Worm (Caenorhabditis elegans) whole organism, late embryonic: ENCODE results near the gene ZK899.6.
"Not testable (repeated sequence)": the region's sequence is repeated elsewhere in the genome, so short reads cannot be mapped to it uniquely, and the experiment has no call there.

ENCODE experiments used
- C08G9.2 ChIP-seq: sonication (generic microtip); optimal IDR thresholded peaks from 2 replicates; lab custom pipeline; 2016; ENCODE audit warnings: mild to moderate bottlenecking, missing genetic modification characterization, moderate library complexity, missing compliant biosample characterization
- C38D4.7 ChIP-seq: fragments of 200-800 bp; sonication (Bioruptor generic); optimal IDR thresholded peaks from 2 replicates; lab custom pipeline; 2018; ENCODE audit warnings: mild to moderate bottlenecking, missing genetic modification characterization, moderate library complexity, missing compliant biosample characterization
- K02D7.2 ChIP-seq: sonication (generic microtip); optimal IDR thresholded peaks from 2 replicates; lab custom pipeline; 2017; ENCODE audit warnings: mild to moderate bottlenecking, missing genetic modification characterization, missing compliant biosample characterization
- T23F11.4 ChIP-seq: fragments of 200-800 bp; sonication (Bioruptor generic); optimal IDR thresholded peaks from 2 replicates; lab custom pipeline; 2018; ENCODE audit warnings: mild to moderate bottlenecking, missing genetic modification characterization, missing compliant biosample characterization
- Y22D7AL.16 ChIP-seq: sonication (generic microtip); optimal IDR thresholded peaks from 2 replicates; lab custom pipeline; 2016; ENCODE audit warnings: missing genetic modification characterization, missing compliant biosample characterization
- ahr-1 ChIP-seq: sonication (generic microtip); optimal IDR thresholded peaks from 2 replicates; lab custom pipeline; 2016; ENCODE audit warnings: missing genetic modification characterization, missing compliant biosample characterization
- ama-1 ChIP-seq: fragments of 150-350 bp; optimal IDR thresholded peaks from 2 replicates; lab custom pipeline; 2014
- ceh-14 ChIP-seq: sonication (generic microtip); optimal IDR thresholded peaks from 2 replicates; lab custom pipeline; 2016; ENCODE audit warnings: missing genotype, missing genetic modification characterization, missing compliant biosample characterization
- ceh-18 ChIP-seq: sonication (generic microtip); optimal IDR thresholded peaks from 2 replicates; lab custom pipeline; 2016; ENCODE audit warnings: missing genetic modification characterization, missing compliant biosample characterization
- ceh-19 ChIP-seq: fragments of 200-800 bp; sonication (Bioruptor generic); optimal IDR thresholded peaks from 2 replicates; lab custom pipeline; 2018; ENCODE audit warnings: mild to moderate bottlenecking, missing genetic modification characterization, missing compliant biosample characterization
- ceh-2 ChIP-seq: sonication (generic microtip); optimal IDR thresholded peaks from 2 replicates; lab custom pipeline; 2016; ENCODE audit warnings: missing genotype, missing genetic modification characterization, missing compliant biosample characterization
- ceh-22 ChIP-seq: sonication (generic microtip); optimal IDR thresholded peaks from 2 replicates; lab custom pipeline; 2017; ENCODE audit warnings: missing biosample characterization, missing genetic modification characterization
- ceh-24 ChIP-seq: sonication (generic microtip); optimal IDR thresholded peaks from 2 replicates; lab custom pipeline; 2016; ENCODE audit warnings: mild to moderate bottlenecking, missing genetic modification characterization, missing compliant biosample characterization
- ceh-30 ChIP-seq: fragments of 150-350 bp; optimal IDR thresholded peaks from 2 replicates; lab custom pipeline; 2014; ENCODE audit warnings: missing biosample characterization, missing genetic modification characterization
- ceh-34 ChIP-seq: sonication (generic microtip); optimal IDR thresholded peaks from 2 replicates; lab custom pipeline; 2016; ENCODE audit warnings: mild to moderate bottlenecking, missing genetic modification characterization, missing compliant biosample characterization
- ceh-45 ChIP-seq: fragments of 200-800 bp; sonication (Bioruptor generic); IDR thresholded peaks from 2 replicates; pipeline ENCODE4 v1.3.6; 2022; ENCODE audit warnings: missing genetic modification reagents, missing genetic modification characterization, missing compliant biosample characterization
- ceh-6 ChIP-seq: fragments of 200-800 bp; sonication (Bioruptor generic); optimal IDR thresholded peaks from 2 replicates; lab custom pipeline; 2018; ENCODE audit warnings: mild to moderate bottlenecking, missing genetic modification characterization, missing compliant biosample characterization
- che-1 ChIP-seq: sonication (generic microtip); optimal IDR thresholded peaks from 2 replicates; lab custom pipeline; 2016; ENCODE audit warnings: mild to moderate bottlenecking, missing genetic modification characterization, missing compliant biosample characterization
- dmd-4 ChIP-seq: sonication (generic microtip); optimal IDR thresholded peaks from 2 replicates; lab custom pipeline; 2016; ENCODE audit warnings: borderline replicate concordance, missing genetic modification characterization, missing compliant biosample characterization
- elt-4 ChIP-seq: sonication (generic microtip); optimal IDR thresholded peaks from 2 replicates; lab custom pipeline; 2016; ENCODE audit warnings: missing genetic modification characterization, missing compliant biosample characterization
- fax-1 ChIP-seq: sonication (generic microtip); optimal IDR thresholded peaks from 2 replicates; lab custom pipeline; 2016; ENCODE audit warnings: missing genotype, missing genetic modification characterization, missing compliant biosample characterization
- fkh-10 ChIP-seq: fragments of 150-350 bp; optimal IDR thresholded peaks from 2 replicates; lab custom pipeline; 2014; ENCODE audit warnings: missing biosample characterization, missing genetic modification reagents, missing genetic modification characterization
- gmeb-2 ChIP-seq: sonication (generic microtip); optimal IDR thresholded peaks from 2 replicates; lab custom pipeline; 2016; ENCODE audit warnings: missing genetic modification characterization, inconsistent platforms, missing compliant biosample characterization
- hlh-13 ChIP-seq: fragments of 200-800 bp; sonication (Bioruptor generic); optimal IDR thresholded peaks from 2 replicates; lab custom pipeline; 2018; ENCODE audit warnings: mild to moderate bottlenecking, missing genetic modification characterization, missing compliant biosample characterization
- hlh-15 ChIP-seq: sonication (generic microtip); optimal IDR thresholded peaks from 2 replicates; lab custom pipeline; 2016; ENCODE audit warnings: missing genetic modification characterization, missing compliant biosample characterization
- hlh-30 ChIP-seq: sonication (generic microtip); optimal IDR thresholded peaks from 2 replicates; lab custom pipeline; 2017; ENCODE audit warnings: antibody characterized with exemption, missing genetic modification characterization, missing compliant biosample characterization; ENCODE audit not compliant: insufficient read depth
- lim-6 ChIP-seq: sonication (generic microtip); optimal IDR thresholded peaks from 2 replicates; lab custom pipeline; 2016; ENCODE audit warnings: missing genetic modification characterization, missing compliant biosample characterization
- lin-11 ChIP-seq: fragments of 200-800 bp; sonication (Bioruptor generic); optimal IDR thresholded peaks from 2 replicates; lab custom pipeline; 2018; ENCODE audit warnings: mild to moderate bottlenecking, missing genetic modification characterization, missing compliant biosample characterization
- madf-2 ChIP-seq: sonication (generic microtip); optimal IDR thresholded peaks from 2 replicates; lab custom pipeline; 2017; ENCODE audit warnings: missing genetic modification characterization, missing compliant biosample characterization
- mec-3 ChIP-seq: sonication (generic microtip); optimal IDR thresholded peaks from 2 replicates; lab custom pipeline; 2016; ENCODE audit warnings: borderline replicate concordance, missing genetic modification characterization, missing compliant biosample characterization
- nhr-232 ChIP-seq: sonication (generic microtip); optimal IDR thresholded peaks from 2 replicates; lab custom pipeline; 2016; ENCODE audit warnings: missing genetic modification characterization, missing compliant biosample characterization
- npax-4 ChIP-seq: sonication (generic microtip); optimal IDR thresholded peaks from 2 replicates; lab custom pipeline; 2016; ENCODE audit warnings: missing genetic modification characterization, missing compliant biosample characterization
- pat-9 ChIP-seq: fragments of 200-800 bp; sonication (Bioruptor generic); optimal IDR thresholded peaks from 2 replicates; lab custom pipeline; 2018; ENCODE audit warnings: mild to moderate bottlenecking, missing genetic modification characterization, moderate library complexity, missing compliant biosample characterization
- pax-1 ChIP-seq: fragments of 150-350 bp; optimal IDR thresholded peaks from 2 replicates; lab custom pipeline; 2014; ENCODE audit warnings: missing biosample characterization, missing genetic modification characterization
- pha-4 ChIP-seq: fragments of 150-350 bp; optimal IDR thresholded peaks from 2 replicates; lab custom pipeline; 2018; ENCODE audit warnings: missing biosample characterization, missing genetic modification reagents, missing genetic modification characterization
- pqm-1 ChIP-seq: sonication (generic microtip); optimal IDR thresholded peaks from 2 replicates; lab custom pipeline; 2016; ENCODE audit warnings: missing genetic modification characterization, missing compliant biosample characterization
- pros-1 ChIP-seq: fragments of 150-350 bp; optimal IDR thresholded peaks from 2 replicates; lab custom pipeline; 2014; ENCODE audit warnings: missing biosample characterization, missing genetic modification reagents, missing genetic modification characterization
- rnt-1 ChIP-seq: sonication (generic microtip); optimal IDR thresholded peaks from 2 replicates; lab custom pipeline; 2016; ENCODE audit warnings: missing genetic modification characterization, missing compliant biosample characterization
- sox-2 ChIP-seq: fragments of 200-800 bp; sonication (Bioruptor generic); IDR thresholded peaks from 2 replicates; pipeline ENCODE4 v1.3.6; 2022; ENCODE audit warnings: missing genetic modification reagents, missing genetic modification characterization, missing compliant biosample characterization
- syd-9 ChIP-seq: sonication (generic microtip); optimal IDR thresholded peaks from 2 replicates; lab custom pipeline; 2016; ENCODE audit warnings: mild to moderate bottlenecking, missing genetic modification characterization, moderate library complexity, missing compliant biosample characterization
- tbx-2 ChIP-seq: sonication (generic microtip); optimal IDR thresholded peaks from 2 replicates; lab custom pipeline; 2016; ENCODE audit warnings: missing genetic modification characterization, missing compliant biosample characterization
- ttx-3 ChIP-seq: sonication (generic microtip); optimal IDR thresholded peaks from 2 replicates; lab custom pipeline; 2016; ENCODE audit warnings: missing genetic modification reagents, missing genetic modification characterization, missing compliant biosample characterization
- unc-3 ChIP-seq, 2 experiments: fragments of 200-800 bp in 1 of 2; sonication (Bioruptor generic) in 1 of 2; sonication (generic microtip) in 1 of 2; conservative IDR thresholded peaks in 1 of 2; optimal IDR thresholded peaks in 1 of 2; 2 replicates each; pipeline versions ENCODE4 v1.3.6 to Lab custom; 2016 to 2022; ENCODE audit warnings: missing compliant biosample characterization in 2 of 2, missing genetic modification characterization in 2 of 2, missing genetic modification reagents in 1 of 2
- unc-42 ChIP-seq: sonication (generic microtip); optimal IDR thresholded peaks from 2 replicates; lab custom pipeline; 2016; ENCODE audit warnings: missing genotype, missing genetic modification characterization, missing compliant biosample characterization
- unc-55 ChIP-seq: sonication (generic microtip); optimal IDR thresholded peaks from 2 replicates; lab custom pipeline; 2017; ENCODE audit warnings: missing biosample characterization, missing genetic modification reagents, missing genetic modification characterization
- unc-86 ChIP-seq: sonication (generic microtip); optimal IDR thresholded peaks from 2 replicates; lab custom pipeline; 2016; ENCODE audit warnings: missing genetic modification characterization, missing compliant biosample characterization
- zip-5 ChIP-seq: sonication (generic microtip); optimal IDR thresholded peaks from 2 replicates; lab custom pipeline; 2016; ENCODE audit warnings: missing genetic modification characterization, missing compliant biosample characterization

ZK899.6 gene

ce11 chrX:9458142-9458541, 5.0 kb upstream of the ZK899.6 start, which contains the start of gene tba-8:
TSS of gene tba-8 (minus strand) at chrX:9458348.
- TF ChIP-seq lin-11 (no peak), npax-4 (tag; lab: Kevin White, UChicago) (no peak), hlh-15 (tag; lab: Kevin White, UChicago) (no peak), T23F11.4 (no peak), pha-4 (tag; lab: Kevin White, UChicago) (no peak), ceh-30 (tag; lab: Kevin White, UChicago) (no peak), ceh-14 (no peak), hlh-30 (tag; lab: Kevin White, UChicago) (no peak), unc-55 (GFP tag; lab: Kevin White, UChicago) (no peak), ttx-3 (tag; lab: Kevin White, UChicago) (no peak), ceh-18 (tag; lab: Kevin White, UChicago) (no peak), unc-86 (tag; lab: Kevin White, UChicago) (no peak), dmd-4 (no peak), madf-2 (tag; lab: Kevin White, UChicago) (no peak), pros-1 (tag; lab: Kevin White, UChicago) (no peak), K02D7.2 (tag; lab: Kevin White, UChicago) (no peak), ceh-19 (no peak), che-1 (tag; lab: Kevin White, UChicago) (no peak), pqm-1 (tag; lab: Kevin White, UChicago) (no peak)

ce11 chrX:9460834-9461233, 2.3 kb upstream of the ZK899.6 start, which contains the start of gene ZK899.5:
TSS of gene ZK899.5 (minus strand) at chrX:9460934.
- not testable (repeated sequence) for TF ChIP-seq lin-11; ceh-19; syd-9 (tag; lab: Kevin White, UChicago)

ce11 chrX:9465722-9466132, 2.6 kb downstream of the ZK899.6 start:
- TF ChIP-seq sox-2 (GFP tag; lab: Robert Waterston, UW) (0 out of 2 replicates have a peak, but pooled peaks have one; percentile 14), ama-1 (lab: Kevin White, UChicago) (no peak), hlh-15 (tag; lab: Kevin White, UChicago) (no peak), lim-6 (tag; lab: Kevin White, UChicago) (no peak), hlh-13 (GFP tag; lab: Kevin White, UChicago) (no peak), unc-42 (tag; lab: Kevin White, UChicago) (peak; percentile 96), nhr-232 (tag; lab: Kevin White, UChicago) (no peak), Y22D7AL.16 (no peak), pax-1 (tag; lab: Kevin White, UChicago) (peak; percentile 92), C08G9.2 (tag; lab: Kevin White, UChicago) (peak; percentile 70), C38D4.7 (GFP tag; lab: Kevin White, UChicago) (no peak), unc-3 (GFP tag; conservative IDR thresholded peaks at IDR 0.05; lab: Robert Waterston, UW) (no peak), unc-3 (tag; optimal IDR thresholded peaks at IDR 0.05; lab: Kevin White, UChicago) (no peak), ceh-24 (no peak), zip-5 (tag; lab: Kevin White, UChicago) (no peak), ceh-18 (tag; lab: Kevin White, UChicago) (peak; percentile 98), ahr-1 (no peak), unc-86 (tag; lab: Kevin White, UChicago) (peak; percentile 23), fax-1 (tag; lab: Kevin White, UChicago) (no peak), lin-11 (no peak), npax-4 (tag; lab: Kevin White, UChicago) (no peak), ceh-14 (peak; percentile 63), pqm-1 (tag; lab: Kevin White, UChicago) (peak; percentile 81), pha-4 (tag; lab: Kevin White, UChicago) (no peak), rnt-1 (tag; lab: Kevin White, UChicago) (peak; percentile 91), ceh-2 (tag; lab: Kevin White, UChicago) (peak; percentile 63), fkh-10 (peak; percentile 86), ceh-34 (peak; percentile 80), pat-9 (tag; lab: Kevin White, UChicago) (peak; percentile 21), ceh-22 (tag; lab: Kevin White, UChicago) (no peak), gmeb-2 (tag; lab: Kevin White, UChicago) (peak; percentile 1), tbx-2 (tag; lab: Kevin White, UChicago) (peak; percentile 85), unc-55 (GFP tag; lab: Kevin White, UChicago) (peak; percentile 80), mec-3 (no peak), ceh-6 (peak; percentile 5), elt-4 (no peak), ceh-30 (tag; lab: Kevin White, UChicago) (peak; percentile 13), ceh-45 (no peak), pros-1 (tag; lab: Kevin White, UChicago) (peak; percentile 23)
